Fruit fly (Drosophila melanogaster): Measurements from ENCODE around the gene CG7215.

The CG7215 gene

DNA sequence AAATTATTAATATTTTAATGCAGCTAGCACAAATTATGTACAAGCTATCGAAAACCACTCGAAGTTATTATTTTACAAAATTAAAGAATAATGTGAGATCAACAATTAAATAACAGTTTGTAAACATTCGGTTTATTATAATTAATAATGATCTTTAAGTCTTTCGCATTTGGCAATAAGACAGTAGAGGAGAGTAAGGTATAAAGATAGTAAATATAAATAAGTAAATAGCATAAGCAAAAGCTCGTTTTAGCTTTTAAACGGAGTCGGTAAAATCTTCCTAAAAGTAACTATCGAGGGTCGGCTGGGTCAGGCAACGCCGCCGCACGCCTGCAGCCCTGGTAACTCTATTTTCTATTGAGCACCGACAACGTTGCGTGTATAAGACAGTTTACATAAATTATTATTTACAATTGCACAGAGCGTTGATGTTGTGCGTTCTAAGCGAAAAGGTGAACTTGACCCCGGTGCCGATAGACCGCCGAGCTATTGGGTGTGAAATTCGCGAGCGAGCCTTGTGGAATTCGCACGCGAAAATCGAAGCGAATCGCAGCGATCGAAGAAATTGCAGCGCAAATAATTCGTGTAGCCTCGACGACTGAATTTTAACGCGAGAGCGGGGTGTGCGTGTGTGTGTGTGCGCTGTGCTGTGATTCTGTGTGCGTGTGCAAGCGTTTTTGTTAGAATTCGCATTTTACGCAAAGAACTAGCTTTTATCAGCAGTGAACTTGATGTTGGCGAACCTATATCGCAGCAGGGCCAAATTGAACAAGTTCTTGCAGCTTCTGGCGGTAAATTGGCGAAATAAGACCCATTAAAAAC, 554 bp upstream of the CG7215 start, which contains the start of gene wrd (continued):
- TF ChIP-seq CG1792 (GFP tag; optimal IDR thresholded peaks at IDR 0.05), result no peak
- peak; percentile 12 for TF ChIP-seq Sry-δ (GFP tag; optimal IDR thresholded peaks at IDR 0.05)
- TF ChIP-seq lab (GFP tag; optimal IDR thresholded peaks at IDR 0.05), result no peak
- no peak for TF ChIP-seq CG7271 (tag; optimal IDR thresholded peaks at IDR 0.05)
- no peak for TF ChIP-seq CG6654 (GFP tag; optimal IDR thresholded peaks at IDR 0.05)
- no peak for TF ChIP-seq CG18476 (GFP tag; optimal IDR thresholded peaks at IDR 0.05)
- TF ChIP-seq CG4707 (GFP tag; optimal IDR thresholded peaks at IDR 0.05), result no peak
- no peak for TF ChIP-seq pfk (GFP tag; optimal IDR thresholded peaks at IDR 0.05)
- TF ChIP-seq NC2β (GFP tag; optimal IDR thresholded peaks at IDR 0.05), result no peak
- peak; percentile 38 for TF ChIP-seq Xbp1 (GFP tag; optimal IDR thresholded peaks at IDR 0.05)
- TF ChIP-seq oc (tag; optimal IDR thresholded peaks at IDR 0.05), result no peak
- TF ChIP-seq CG15696 (tag; optimal IDR thresholded peaks at IDR 0.05), result no peak
- TF ChIP-seq Optix (GFP tag; IDR thresholded peaks at IDR 0.05), result no peak
- no peak for TF ChIP-seq CG8281 (tag; optimal IDR thresholded peaks at IDR 0.05)
- TF ChIP-seq HLH3B (GFP tag; IDR thresholded peaks at IDR 0.05), result peak; percentile 25; the same call in 1 of the 2 replicates
- TF ChIP-seq chn (GFP tag; optimal IDR thresholded peaks at IDR 0.05), result no peak
- TF ChIP-seq Elba2 (GFP tag; optimal IDR thresholded peaks at IDR 0.05), result no peak
- TF ChIP-seq Eip74EF (GFP tag; optimal IDR thresholded peaks at IDR 0.05), result no peak
- TF ChIP-seq CG16815 (GFP tag; optimal IDR thresholded peaks at IDR 0.05), result no peak
- peak; percentile 43 for TF ChIP-seq Meics (GFP tag; optimal IDR thresholded peaks at IDR 0.05)
- TF ChIP-seq CG17912 (GFP tag; optimal IDR thresholded peaks at IDR 0.05), result no peak
- TF ChIP-seq CG3838 (GFP tag; optimal IDR thresholded peaks at IDR 0.05), result no peak
- TF ChIP-seq CG12769 (tag; optimal IDR thresholded peaks at IDR 0.05), result peak; percentile 8
- TF ChIP-seq CG34376 (GFP tag; optimal IDR thresholded peaks at IDR 0.05), result peak; percentile 23
- no peak for TF ChIP-seq CG7745 (tag; optimal IDR thresholded peaks at IDR 0.05)
- no peak for TF ChIP-seq Dfd (GFP tag; optimal IDR thresholded peaks at IDR 0.05)
- TF ChIP-seq CG31388 (GFP tag; optimal IDR thresholded peaks at IDR 0.05), result no peak
- peak; percentile 58; the same call in 1 of the 3 replicates for TF ChIP-seq CG11456 (GFP tag; IDR thresholded peaks at IDR 0.05)
- TF ChIP-seq Atf-2 (GFP tag; optimal IDR thresholded peaks at IDR 0.05), result no peak
- TF ChIP-seq CG17829 (tag; optimal IDR thresholded peaks at IDR 0.05), result peak; percentile 20
- no peak for TF ChIP-seq CG17612 (GFP tag; IDR thresholded peaks at IDR 0.05)
- no peak for TF ChIP-seq ro (GFP tag; IDR thresholded peaks at IDR 0.05)
- peak; percentile 14; the same call in 1 of the 2 replicates for TF ChIP-seq CG14441 (GFP tag; IDR thresholded peaks at IDR 0.05)
- TF ChIP-seq CG11504 (tag; optimal IDR thresholded peaks at IDR 0.05), result peak; percentile 49
- TF ChIP-seq CG3281 (GFP tag; optimal IDR thresholded peaks at IDR 0.05), result peak; percentile 4
- TF ChIP-seq sens (GFP tag), result peak; percentile 71
- TF ChIP-seq CG7839 (tag; optimal IDR thresholded peaks at IDR 0.05), result peak; percentile 28
- TF ChIP-seq Nf-YC (tag; optimal IDR thresholded peaks at IDR 0.05), result peak; percentile 40
- no peak for TF ChIP-seq hkb (optimal IDR thresholded peaks at IDR 0.05)
- no peak for TF ChIP-seq hkb (GFP tag; IDR thresholded peaks at IDR 0.05)
- TF ChIP-seq Lhr (GFP tag; optimal IDR thresholded peaks at IDR 0.05), result no peak
- no peak for TF ChIP-seq CG32772 (GFP tag; IDR thresholded peaks at IDR 0.05)
- TF ChIP-seq gcm2 (GFP tag; optimal IDR thresholded peaks at IDR 0.05), result no peak
- peak; percentile 6 for TF ChIP-seq Dek (tag; optimal IDR thresholded peaks at IDR 0.05)
- TF ChIP-seq toy (GFP tag; IDR thresholded peaks at IDR 0.05), result no peak
- TF ChIP-seq gsb (GFP tag; IDR thresholded peaks at IDR 0.05), result no peak
- TF ChIP-seq CG10147 (GFP tag; optimal IDR thresholded peaks at IDR 0.05), result no peak
- no peak for TF ChIP-seq Taf1 (GFP tag; IDR thresholded peaks at IDR 0.05)
- TF ChIP-seq sr (GFP tag; IDR thresholded peaks at IDR 0.05), result no peak
- no peak for TF ChIP-seq dm (GFP tag; optimal IDR thresholded peaks at IDR 0.05)
